Worm (Caenorhabditis elegans) whole organism, young adult: ENCODE results near the gene gbb-2.

Experiments used
- C17E4.6 ChIP-seq: fragments of 200-800 bp; sonication (Bioruptor generic); IDR thresholded peaks from 2 replicates; pipeline ENCODE4 v1.3.6; 2022; ENCODE audit warnings: missing genetic modification reagents, missing genetic modification characterization, missing compliant biosample characterization
- D2030.7 ChIP-seq: fragments of 200-800 bp; sonication (Bioruptor generic); IDR thresholded peaks from 2 replicates; pipeline ENCODE4 v1.3.6; 2022; ENCODE audit warnings: missing genetic modification reagents, missing genetic modification characterization, missing compliant biosample characterization
- Y53G8AR.9 ChIP-seq: fragments of 200-800 bp; sonication (Bioruptor generic); conservative IDR thresholded peaks from 2 replicates; pipeline ENCODE4 v1.3.6; 2022; ENCODE audit warnings: missing genetic modification reagents, missing genetic modification characterization, missing compliant biosample characterization
- ama-1 ChIP-seq, 3 experiments: fragments of 150-350 bp in 1 of 3; sonication (generic microtip) in 2 of 3; optimal IDR thresholded peaks; 2 replicates each; lab custom pipeline; 2014 to 2018; ENCODE audit warnings: missing biosample characterization in 2 of 3, missing genetic modification characterization in 2 of 3, missing genetic modification reagents in 2 of 3
- ceh-79 ChIP-seq: sonication (generic microtip); optimal IDR thresholded peaks from 2 replicates; lab custom pipeline; 2017; ENCODE audit warnings: mild to moderate bottlenecking, missing genetic modification characterization, missing compliant biosample characterization
- efl-1 ChIP-seq: fragments of 150-350 bp; optimal IDR thresholded peaks from 2 replicates; lab custom pipeline; 2014; ENCODE audit warnings: missing biosample characterization, missing genetic modification reagents, missing genetic modification characterization
- lag-1 ChIP-seq: fragments of 200-800 bp; sonication (Bioruptor generic); IDR thresholded peaks from 2 replicates; pipeline ENCODE4 v1.3.6; 2022; ENCODE audit warnings: missing genetic modification reagents, missing genetic modification characterization, missing compliant biosample characterization
- let-607 ChIP-seq, 2 experiments: fragments of 200-800 bp in 1 of 2; sonication (Bioruptor generic) in 1 of 2; sonication (generic microtip) in 1 of 2; optimal IDR thresholded peaks; 2 replicates each; lab custom pipeline; 2016 to 2018; ENCODE audit warnings: mild to moderate bottlenecking in 2 of 2, missing compliant biosample characterization in 2 of 2, missing genetic modification characterization in 2 of 2, moderate library complexity in 2 of 2, missing genotype in 1 of 2
- lsl-1 ChIP-seq: fragments of 200-800 bp; sonication (Bioruptor generic); optimal IDR thresholded peaks from 2 replicates; lab custom pipeline; 2018; ENCODE audit warnings: mild to moderate bottlenecking, missing genetic modification characterization, moderate library complexity, missing compliant biosample characterization
- nfya-2 ChIP-seq: fragments of 200-800 bp; sonication (Bioruptor generic); IDR thresholded peaks from 2 replicates; pipeline ENCODE4 v1.3.6; 2022; ENCODE audit warnings: missing genetic modification reagents, missing genetic modification characterization, missing compliant biosample characterization
- pha-4 ChIP-seq: fragments of 150-350 bp; sonication (generic microtip); optimal IDR thresholded peaks from 2 replicates; lab custom pipeline; 2014; ENCODE audit warnings: missing biosample characterization, missing genetic modification reagents, missing genetic modification characterization
- sptf-2 ChIP-seq: fragments of 200-800 bp; sonication (Bioruptor generic); optimal IDR thresholded peaks from 2 replicates; lab custom pipeline; 2018; ENCODE audit warnings: mild to moderate bottlenecking, missing genetic modification characterization, missing compliant biosample characterization
- ztf-26 ChIP-seq: sonication (generic microtip); optimal IDR thresholded peaks from 2 replicates; lab custom pipeline; 2017; ENCODE audit warnings: missing genetic modification characterization, missing compliant biosample characterization
- ztf-3 ChIP-seq: fragments of 200-800 bp; sonication (Bioruptor generic); optimal IDR thresholded peaks from 2 replicates; lab custom pipeline; 2018; ENCODE audit warnings: mild to moderate bottlenecking, missing genetic modification characterization, missing compliant biosample characterization

DNA sequence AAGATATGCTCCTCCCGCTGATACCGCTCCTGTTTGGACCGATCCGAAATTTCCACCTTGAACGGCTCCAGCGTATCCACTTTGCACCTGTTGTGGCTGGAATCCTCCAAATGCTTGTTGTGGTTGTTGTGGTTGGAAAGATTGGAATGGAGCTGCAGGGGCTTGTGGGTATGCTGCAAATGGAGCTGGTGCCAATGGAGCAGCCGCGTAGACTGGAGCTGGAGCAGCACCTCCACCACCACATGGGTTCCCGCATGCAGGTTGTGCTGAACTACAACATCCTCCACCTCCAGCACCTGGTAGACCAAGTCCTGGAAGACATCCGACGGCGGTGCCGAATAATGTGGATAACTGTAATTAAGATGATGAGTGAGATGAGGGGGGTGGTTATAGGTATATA is 16.9 kb upstream of the gbb-2 start:
- TF ChIP-seq lag-1 (GFP tag; lab: Robert Waterston, UW) (no peak), lsl-1 (no peak), ama-1 (optimal IDR thresholded peaks at IDR 0.05; lab: Kevin White, UChicago) (no peak), ama-1 (GFP tag; optimal IDR thresholded peaks at IDR 0.05; lab: Kevin White, UChicago) (no peak), ztf-3 (GFP tag; lab: Kevin White, UChicago) (no peak), nfya-2 (GFP tag; lab: Robert Waterston, UW) (no peak), ceh-79 (no peak), Y53G8AR.9 (GFP tag; lab: Robert Waterston, UW) (no peak), efl-1 (GFP tag; lab: Kevin White, UChicago) (no peak), let-607 (tag; optimal IDR thresholded peaks at IDR 0.05; lab: Kevin White, UChicago) (no peak), ztf-26 (no peak), sptf-2 (GFP tag; lab: Kevin White, UChicago) (no peak), C17E4.6 (GFP tag; lab: Robert Waterston, UW) (no peak), D2030.7 (GFP tag; lab: Robert Waterston, UW) (no peak), pha-4 (tag; lab: Kevin White, UChicago) (no peak)
